Fruit fly (Drosophila melanogaster): ENCODE data around the gene Slimp.

Slimp gene

DNA sequence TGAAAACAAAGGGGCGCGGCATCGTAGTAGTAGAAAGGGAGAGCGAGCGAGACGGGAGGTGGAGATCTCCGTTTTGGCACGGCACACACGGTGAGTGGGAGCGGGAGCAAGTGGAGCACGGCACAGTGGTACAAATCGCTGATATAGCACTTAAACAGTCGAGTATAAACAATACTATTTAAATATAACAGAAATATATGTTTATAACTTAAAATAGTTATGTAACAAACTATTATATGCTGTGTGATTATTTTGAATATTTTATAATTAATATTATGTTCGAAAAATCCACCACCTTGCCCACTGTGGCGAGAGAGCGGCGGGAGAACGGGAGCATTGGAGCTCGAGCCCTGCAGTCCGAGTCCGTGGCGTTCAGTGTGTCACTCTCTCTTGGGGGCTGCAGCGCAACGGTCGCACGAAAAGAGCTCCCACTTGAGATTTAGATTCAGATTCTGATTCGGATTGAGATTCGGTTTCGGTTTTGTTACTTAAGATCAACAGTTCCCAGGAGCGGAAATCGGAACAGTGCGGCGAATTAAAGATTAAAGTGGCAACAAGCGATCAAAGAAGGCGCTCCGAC lies 7.7 kb downstream of the Slimp start, which contains the start of gene Kal1:
TSS of gene Kal1 (plus strand) at position 383 of the 580 bp plus-strand sequence.
- TF ChIP-seq noc (tag; optimal IDR thresholded peaks at IDR 0.05), result peak; percentile 81

DNA sequence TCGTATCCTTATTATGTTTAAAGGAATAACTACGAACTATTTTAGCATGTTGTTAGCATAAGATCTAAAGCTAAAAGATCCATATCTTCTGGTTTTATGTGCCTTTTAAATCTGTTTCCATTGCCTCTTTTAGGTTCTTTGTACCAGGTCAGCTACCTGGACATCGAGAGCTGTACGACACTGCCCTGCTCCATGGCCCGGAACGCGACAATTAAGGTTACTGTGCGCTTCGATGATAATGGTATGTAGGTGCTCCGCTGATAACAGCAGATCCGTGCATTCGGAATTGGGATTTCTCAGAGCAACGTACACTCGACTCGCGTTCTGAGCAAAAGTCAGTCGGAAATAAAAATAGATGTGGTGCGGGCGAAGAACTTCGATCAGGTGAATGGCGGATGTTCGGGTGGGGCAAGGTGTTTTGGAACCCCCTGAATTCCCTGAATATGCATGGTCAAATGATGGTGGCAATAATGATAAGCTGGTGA lies 9.1 kb downstream of the Slimp start:
- TF ChIP-seq noc (tag; optimal IDR thresholded peaks at IDR 0.05), result no peak

DNA sequence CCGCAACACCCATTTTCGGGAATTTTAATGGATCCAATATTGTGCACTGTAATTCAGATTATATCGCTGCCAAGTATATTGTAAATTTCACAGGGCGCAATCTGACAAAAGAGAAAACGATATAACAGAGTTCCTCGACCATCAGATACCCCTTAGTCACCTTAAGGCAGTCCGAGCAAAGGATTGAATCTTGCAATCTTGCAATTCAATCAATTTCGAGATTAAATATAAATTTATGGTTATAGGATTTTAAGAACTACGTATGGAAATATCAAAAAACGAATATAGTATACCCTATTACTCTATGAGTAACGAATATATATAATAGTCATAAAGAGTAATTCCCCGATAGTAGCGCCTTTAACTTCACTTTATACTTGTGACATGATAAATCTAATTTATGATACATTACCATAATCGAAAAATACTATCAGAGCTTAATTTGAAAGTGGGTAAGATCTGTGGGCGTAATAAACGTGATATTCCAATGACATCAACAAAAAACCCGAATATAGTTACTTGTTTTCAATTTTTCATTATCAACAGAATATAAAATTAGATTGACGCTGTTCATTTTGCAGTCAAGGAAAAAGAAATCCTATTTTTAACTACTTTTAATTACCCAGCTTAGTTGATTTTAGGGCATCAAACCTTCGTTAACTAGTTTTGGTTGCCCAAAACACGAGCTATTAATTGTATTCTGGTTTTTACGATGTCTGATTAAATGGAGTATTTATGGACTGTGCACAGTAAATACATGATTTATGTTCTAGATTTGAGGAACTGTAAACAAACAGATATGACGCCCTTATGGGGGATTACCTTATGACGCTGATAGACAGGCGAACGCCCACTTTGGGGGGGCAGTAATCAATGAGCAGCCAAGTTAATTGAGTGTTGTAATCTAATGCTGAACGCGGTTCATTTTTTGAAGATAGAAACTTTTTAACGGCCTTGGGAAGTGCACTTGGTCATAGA lies 10.0 kb downstream of the Slimp start:
- TF ChIP-seq noc (tag; optimal IDR thresholded peaks at IDR 0.05), result peak; percentile 85

DNA sequence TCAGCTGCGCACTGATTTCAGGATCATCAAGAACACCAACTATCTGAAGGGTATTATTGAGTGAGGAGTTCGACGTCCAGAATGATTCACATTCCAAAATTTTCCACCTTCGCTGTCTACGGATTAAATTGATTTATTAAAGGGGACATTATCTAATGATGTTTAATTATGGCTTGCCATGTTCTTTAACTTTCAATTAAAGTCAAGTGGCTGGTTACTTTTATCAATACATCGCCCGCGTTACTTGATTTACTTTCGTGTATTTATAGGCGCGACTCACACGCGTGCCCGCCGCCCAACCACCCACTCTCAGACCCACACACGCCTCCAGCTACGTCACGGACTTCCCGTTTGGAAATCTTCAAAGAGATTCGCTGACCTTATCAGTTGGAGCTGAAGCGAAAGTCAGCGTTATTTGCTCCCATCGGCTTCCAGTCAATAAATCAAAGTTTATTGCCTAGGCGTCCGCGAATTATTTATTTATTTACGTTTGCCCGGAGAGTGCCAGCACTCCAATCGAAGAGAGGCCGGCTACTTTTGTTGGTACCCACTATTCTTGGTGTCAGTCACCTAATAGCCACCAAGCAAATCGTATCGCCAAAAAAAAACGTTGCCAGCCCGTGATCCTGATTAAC lies 11.3 kb downstream of the Slimp start, which contains the start of gene Npc2f:
TSS of gene Npc2f (plus strand) at position 585 of the 635 bp plus-strand sequence.
- TF ChIP-seq noc (tag; optimal IDR thresholded peaks at IDR 0.05), result peak; percentile 94

DNA sequence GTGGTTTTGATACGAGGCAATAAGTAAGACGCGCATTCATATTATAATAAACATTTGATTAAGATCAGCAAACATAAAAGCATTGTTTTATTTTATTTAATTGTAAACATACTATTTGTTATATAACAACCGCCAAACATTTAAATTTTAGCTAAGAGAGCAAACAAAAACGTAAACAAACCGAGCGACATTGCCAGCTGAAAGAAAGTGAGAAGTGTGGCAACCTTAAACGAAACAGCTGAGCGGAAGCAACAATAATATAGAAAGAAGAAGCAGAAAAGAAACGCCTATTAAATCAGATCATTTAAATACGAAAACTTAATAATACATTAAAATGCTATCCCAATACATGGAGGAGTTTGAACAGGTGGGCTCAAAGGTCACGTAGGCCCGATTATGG lies 14.2 kb downstream of the Slimp start, which contains the start of gene Sec10:
TSS of gene Sec10 (plus strand) at position 252 of the 400 bp plus-strand sequence.
- TF ChIP-seq noc (tag; optimal IDR thresholded peaks at IDR 0.05), result no peak

DNA sequence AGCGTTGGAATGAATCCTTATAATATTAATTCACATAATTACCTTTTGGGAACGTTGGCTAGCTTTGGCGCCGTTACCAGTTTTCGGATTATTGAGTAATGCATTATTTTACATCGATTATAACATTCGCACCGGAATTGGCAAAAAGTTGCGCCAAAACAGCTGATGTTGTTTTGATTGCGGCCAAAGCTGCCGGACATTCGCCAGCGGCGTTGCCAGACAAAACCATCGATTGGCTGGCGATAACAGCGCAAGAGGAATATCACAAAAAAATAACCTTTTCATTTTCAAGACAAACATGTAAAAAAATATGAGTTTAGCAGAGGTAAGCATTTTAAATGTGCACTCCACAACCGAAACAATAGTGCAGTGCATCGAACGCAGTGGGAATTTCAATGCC lies 18.7 kb downstream of the Slimp start, which contains the start of the genes GatB and Tsc1:
TSS of gene GatB (minus strand) at position 176 of the 400 bp plus-strand sequence.
TSS of gene Tsc1 (plus strand) at position 228 of the 400 bp plus-strand sequence.
- TF ChIP-seq noc (tag; optimal IDR thresholded peaks at IDR 0.05), result no peak

DNA sequence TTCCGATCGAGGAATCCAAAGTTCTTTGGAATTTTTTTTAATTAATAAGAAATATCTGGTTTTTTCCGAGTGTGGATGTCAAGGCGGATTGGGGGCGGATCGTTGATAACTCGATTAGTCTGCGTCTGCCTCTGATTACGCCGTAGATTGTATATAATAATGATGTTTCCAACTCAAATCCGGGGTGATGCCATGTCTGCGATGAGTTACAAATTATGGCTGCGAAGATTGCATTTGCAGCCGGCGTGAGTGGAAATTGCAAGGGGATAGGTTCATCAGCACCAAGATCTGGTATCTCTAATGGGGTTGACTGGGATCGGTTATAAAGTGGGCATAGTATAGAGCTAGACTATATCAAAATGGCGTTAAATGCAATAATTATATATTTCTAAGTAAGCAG lies 26.4 kb downstream of the Slimp start:
- TF ChIP-seq noc (tag; optimal IDR thresholded peaks at IDR 0.05), result no peak

DNA sequence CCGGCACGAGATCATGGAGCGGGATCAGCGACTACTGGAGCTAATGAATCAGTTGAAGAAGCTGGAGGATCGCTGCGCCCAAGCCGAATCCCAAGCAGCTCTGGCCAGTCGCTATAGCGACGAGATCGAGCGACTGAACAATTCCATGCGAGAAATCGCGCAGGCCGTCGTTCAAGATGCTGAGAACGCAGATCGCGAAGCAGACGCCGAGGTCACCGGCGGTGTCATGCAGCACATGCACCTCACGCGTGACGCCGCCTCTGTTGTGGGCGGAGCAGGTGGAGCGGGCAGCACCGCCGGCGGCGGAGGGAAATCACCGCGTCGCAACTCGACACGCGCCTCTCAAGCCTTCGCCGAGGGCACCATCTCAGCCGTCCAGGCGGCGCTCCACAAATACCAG lies 27.1 kb downstream of the Slimp start:
- TF ChIP-seq noc (tag; optimal IDR thresholded peaks at IDR 0.05), result no peak

DNA sequence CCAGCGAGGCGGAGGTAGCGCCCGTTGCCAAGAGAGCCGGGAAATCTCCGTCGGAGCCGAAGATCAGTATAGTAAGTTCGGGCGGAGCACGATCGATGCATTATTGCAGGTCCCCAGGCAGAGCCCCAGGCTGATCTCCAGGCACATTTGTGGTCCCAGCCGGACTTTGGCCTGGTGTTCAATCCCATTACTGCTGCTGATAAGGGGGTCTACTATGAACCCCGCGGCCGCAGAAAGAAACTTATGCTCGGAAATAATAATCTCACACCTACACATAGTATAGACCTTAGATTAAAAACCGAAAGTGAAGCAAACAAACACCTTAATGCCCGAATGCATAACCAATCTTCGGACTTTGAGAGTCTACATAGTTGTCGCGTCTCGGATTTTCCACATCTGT lies 31.8 kb downstream of the Slimp start:
- peak; percentile 37 for TF ChIP-seq noc (tag; optimal IDR thresholded peaks at IDR 0.05)

DNA sequence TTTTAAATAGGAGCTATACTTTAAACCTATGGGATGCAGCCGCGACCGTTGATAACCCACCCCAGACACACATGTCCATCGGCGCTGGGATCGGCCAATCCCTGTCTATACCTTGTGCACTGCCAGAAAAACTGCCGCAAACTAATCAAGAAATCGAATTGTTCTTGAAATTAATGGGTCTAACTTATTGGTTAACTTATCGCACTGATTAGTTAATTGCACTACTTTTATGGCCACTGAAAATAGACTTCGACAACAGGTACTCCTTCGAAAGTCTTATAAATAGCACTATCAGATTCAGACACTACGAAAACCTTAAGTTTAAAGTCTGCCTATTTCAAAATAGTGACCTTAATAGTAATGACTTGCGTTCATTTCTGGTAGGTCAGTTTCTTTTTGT lies 32.6 kb downstream of the Slimp start, which contains the start of gene CG13607:
TSS of gene CG13607 (minus strand) at position 143 of the 400 bp plus-strand sequence.
- TF ChIP-seq noc (tag; optimal IDR thresholded peaks at IDR 0.05), result no peak

DNA sequence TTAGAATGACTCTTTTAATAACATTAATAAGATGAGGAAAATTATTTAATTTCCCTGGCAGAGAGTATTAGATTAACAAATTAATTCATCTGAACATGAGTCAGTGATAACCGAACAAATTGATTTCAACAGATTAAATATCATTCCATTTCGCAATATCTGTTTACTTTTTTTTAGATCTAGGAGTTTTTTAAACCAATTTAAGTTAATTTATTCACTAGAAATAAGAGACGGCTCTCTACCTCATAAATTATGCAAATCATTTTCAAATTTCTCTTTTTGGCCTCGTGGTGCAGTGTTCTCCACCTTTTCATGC lies 35.7 kb downstream of the Slimp start, which contains the start of gene Root:
TSS of gene Root (plus strand) at position 217 of the 316 bp plus-strand sequence.
- no peak for TF ChIP-seq noc (tag; optimal IDR thresholded peaks at IDR 0.05)

DNA sequence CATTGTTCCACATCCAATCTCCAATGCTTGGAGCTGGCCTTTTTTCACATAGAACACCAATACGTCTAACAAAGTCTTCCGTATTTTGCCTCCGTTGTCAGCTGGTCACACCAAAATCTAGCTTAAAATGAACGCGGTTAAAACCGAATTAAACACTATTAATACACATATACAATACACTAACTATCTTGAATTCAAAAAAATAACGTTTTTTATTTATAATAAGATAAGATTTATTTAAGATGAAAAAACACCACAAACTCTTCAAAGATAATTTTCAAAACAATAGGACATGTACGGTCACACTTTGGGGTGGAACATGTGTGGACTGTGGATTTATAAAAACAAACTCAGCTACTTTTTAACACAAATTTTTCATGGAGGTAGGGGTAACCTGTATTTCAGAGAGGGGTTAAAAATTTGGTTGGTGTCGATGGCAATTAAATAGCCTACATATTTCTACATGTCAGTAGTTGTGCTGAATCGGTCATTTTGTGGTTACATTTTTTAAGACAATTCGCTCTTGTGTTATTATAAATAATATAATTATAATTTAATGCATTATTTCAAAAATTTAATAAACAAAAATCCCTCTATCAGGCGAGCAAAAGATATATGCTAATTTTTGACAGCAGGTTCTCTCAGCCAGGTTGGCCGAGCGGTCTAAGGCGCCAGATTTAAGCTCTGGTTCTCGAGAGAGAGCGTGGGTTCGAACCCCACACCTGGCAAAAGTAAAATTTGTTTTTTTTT lies 36.3 kb downstream of the Slimp start, which contains the start of gene CG13605:
TSS of gene CG13605 (minus strand) at position 70 of the 750 bp plus-strand sequence.
- peak; percentile 67 for TF ChIP-seq noc (tag; optimal IDR thresholded peaks at IDR 0.05)

DNA sequence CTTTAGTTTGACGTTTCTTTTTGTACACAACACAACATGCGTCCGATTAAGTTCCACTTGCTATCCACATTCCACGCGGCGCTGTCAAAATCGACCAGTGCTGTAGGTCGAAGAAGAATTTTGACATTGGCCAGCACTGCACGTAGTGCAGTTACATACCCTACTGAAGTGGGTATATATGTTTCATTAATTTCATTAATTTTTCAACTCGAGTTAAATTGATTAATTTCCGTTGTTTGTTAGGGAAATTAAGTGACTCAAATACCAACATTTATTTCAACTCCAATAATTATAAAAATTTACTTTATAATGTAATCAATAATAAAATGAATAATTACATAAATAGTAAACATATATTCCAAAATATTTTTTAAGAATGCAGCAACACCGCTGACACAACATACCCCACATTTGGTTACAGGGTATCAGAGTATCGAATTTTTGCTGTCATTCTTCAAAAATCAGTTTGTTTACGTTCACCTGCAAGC lies 39.8 kb downstream of the Slimp start, which contains the start of the genes eIF4EHP and CG18428:
TSS of gene eIF4EHP (minus strand) at position 59 of the 488 bp plus-strand sequence.
TSS of gene CG18428 (plus strand) at position 435 of the 488 bp plus-strand sequence.
- peak; percentile 100 for TF ChIP-seq noc (tag; optimal IDR thresholded peaks at IDR 0.05)

DNA sequence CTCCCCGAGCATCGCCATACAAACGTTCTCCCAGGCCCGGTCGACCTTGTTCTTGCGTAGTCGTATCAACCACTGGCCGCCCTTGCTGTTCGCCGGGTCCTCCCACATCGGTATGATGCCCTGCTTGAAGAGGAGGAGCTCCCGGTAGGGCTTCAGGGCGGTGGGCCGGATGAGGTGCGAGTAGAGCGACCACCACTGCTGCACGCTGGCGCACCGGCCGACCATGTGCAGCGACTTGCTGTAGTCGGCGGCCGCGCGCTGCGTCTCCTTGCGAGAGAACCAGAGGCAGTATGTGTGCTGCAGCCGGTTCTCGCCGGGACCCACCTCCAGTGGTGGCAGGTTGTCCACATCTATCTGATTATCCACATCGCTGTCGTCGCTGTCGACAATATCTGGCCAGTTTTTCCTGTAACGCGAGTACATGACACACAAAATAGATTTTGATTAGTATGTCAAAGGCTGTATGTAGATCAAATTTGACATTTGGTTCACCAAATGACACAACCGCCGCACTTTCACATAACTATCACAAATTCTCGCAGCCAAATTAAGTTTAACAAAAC lies 41.8 kb downstream of the Slimp start, which contains the start of gene CG10694:
TSS of gene CG10694 (plus strand) at position 513 of the 563 bp plus-strand sequence.
- TF ChIP-seq noc (tag; optimal IDR thresholded peaks at IDR 0.05), result no peak

All from whole organism, larva.